Worm (Caenorhabditis elegans) whole organism, L1 larva: ENCODE results near the gene K02D10.1.

Experiments
- C04F5.9 ChIP-seq: sonication (generic microtip); optimal IDR thresholded peaks from 2 replicates; lab custom pipeline; 2016; ENCODE audit warnings: missing genetic modification characterization, missing compliant biosample characterization
- alr-1 ChIP-seq: fragments of 200-800 bp; sonication (Bioruptor generic); optimal IDR thresholded peaks from 2 replicates; lab custom pipeline; 2018; ENCODE audit warnings: borderline replicate concordance, mild to moderate bottlenecking, missing genetic modification characterization, missing compliant biosample characterization
- aly-2 ChIP-seq: fragments of 150-350 bp; optimal IDR thresholded peaks from 2 replicates; lab custom pipeline; 2014; ENCODE audit warnings: missing biosample characterization, missing genetic modification characterization
- ama-1 ChIP-seq: fragments of 150-350 bp; optimal IDR thresholded peaks from 2 replicates; lab custom pipeline; 2014
- blmp-1 ChIP-seq: fragments of 150-350 bp; optimal IDR thresholded peaks from 2 replicates; lab custom pipeline; 2014; ENCODE audit warnings: missing biosample characterization, missing genetic modification characterization
- ceh-88 ChIP-seq: fragments of 200-800 bp; sonication (Bioruptor generic); IDR thresholded peaks from 2 replicates; pipeline ENCODE4 v1.3.6; 2022; ENCODE audit warnings: missing genetic modification characterization, missing compliant biosample characterization
- ces-1 ChIP-seq: fragments of 150-350 bp; optimal IDR thresholded peaks from 2 replicates; lab custom pipeline; 2014; ENCODE audit warnings: missing biosample characterization, missing genetic modification reagents, missing genetic modification characterization
- dsc-1 ChIP-seq: sonication (generic microtip); optimal IDR thresholded peaks from 2 replicates; lab custom pipeline; 2016; ENCODE audit warnings: mild to moderate bottlenecking, missing genetic modification characterization, missing compliant biosample characterization
- efl-1 ChIP-seq, 4 experiments: fragments of 150-350 bp; optimal IDR thresholded peaks in 3 of 4; peaks in 1 of 4; 1 replicate in 1 of 4; 2 replicates in 3 of 4; lab custom pipeline; 2014; ENCODE audit warnings: missing biosample characterization in 2 of 4, missing genetic modification characterization in 2 of 4, missing genetic modification reagents in 2 of 4
- egl-13 ChIP-seq: sonication (generic microtip); optimal IDR thresholded peaks from 2 replicates; lab custom pipeline; 2016; ENCODE audit warnings: missing genotype, missing genetic modification reagents, missing genetic modification characterization, missing compliant biosample characterization
- egl-27 ChIP-seq, 2 experiments: fragments of 150-350 bp in 1 of 2; sonication (generic microtip); optimal IDR thresholded peaks; 3 replicates each; lab custom pipeline; 2017 to 2018; ENCODE audit warnings: missing biosample characterization in 2 of 2, missing genetic modification characterization in 2 of 2, missing genetic modification reagents in 2 of 2
- elt-2 ChIP-seq: sonication (generic microtip); optimal IDR thresholded peaks from 2 replicates; lab custom pipeline; 2016; ENCODE audit warnings: missing genetic modification characterization, mild to moderate bottlenecking, inconsistent platforms, missing compliant biosample characterization, missing genetic modification reagents
- elt-3 ChIP-seq, 6 experiments: fragments of 150-350 bp in 1 of 6; sonication (generic microtip); optimal IDR thresholded peaks; 2 replicates each; lab custom pipeline; 2017 to 2018; ENCODE audit warnings: missing biosample characterization in 6 of 6, missing genetic modification characterization in 6 of 6, inconsistent platforms in 1 of 6
- ets-5 ChIP-seq: fragments of 200-800 bp; sonication (Bioruptor generic); IDR thresholded peaks from 2 replicates; pipeline ENCODE4 v1.3.6; 2022; ENCODE audit warnings: missing genetic modification characterization, missing compliant biosample characterization
- fos-1 ChIP-seq: fragments of 150-350 bp; optimal IDR thresholded peaks from 2 replicates; lab custom pipeline; 2014; ENCODE audit warnings: missing biosample characterization, missing genetic modification characterization
- grh-1 ChIP-seq: fragments of 200-800 bp; sonication (Bioruptor generic); IDR thresholded peaks from 2 replicates; pipeline ENCODE4 v1.3.6; 2022; ENCODE audit warnings: missing genetic modification reagents, missing genetic modification characterization, missing compliant biosample characterization
- hpl-2 ChIP-seq: fragments of 150-350 bp; optimal IDR thresholded peaks from 2 replicates; lab custom pipeline; 2014; ENCODE audit warnings: missing biosample characterization, missing genetic modification reagents, missing genetic modification characterization
- isw-1 ChIP-seq: fragments of 200-800 bp; sonication (Bioruptor generic); IDR thresholded peaks from 2 replicates; pipeline ENCODE4 v1.3.6; 2022; ENCODE audit warnings: missing genetic modification characterization, missing compliant biosample characterization
- lin-14 ChIP-seq: fragments of 200-800 bp; sonication (Bioruptor generic); optimal IDR thresholded peaks from 2 replicates; lab custom pipeline; 2018; ENCODE audit warnings: mild to moderate bottlenecking, missing genetic modification characterization, moderate library complexity, missing compliant biosample characterization
- lin-15B ChIP-seq: fragments of 150-350 bp; sonication (generic microtip); optimal IDR thresholded peaks from 3 replicates; lab custom pipeline; 2014; ENCODE audit warnings: missing biosample characterization, missing genetic modification characterization
- lin-35 ChIP-seq, 2 experiments: fragments of 150-350 bp; optimal IDR thresholded peaks; 2 replicates each; lab custom pipeline; 2014; ENCODE audit warnings: missing biosample characterization in 2 of 2, missing genetic modification characterization in 2 of 2, missing genetic modification reagents in 2 of 2
- lsy-2 ChIP-seq, 2 experiments: fragments of 150-350 bp; optimal IDR thresholded peaks; 2 replicates each; lab custom pipeline; 2014; ENCODE audit warnings: missing biosample characterization in 2 of 2, missing genetic modification characterization in 2 of 2
- mef-2 ChIP-seq: fragments of 150-350 bp; optimal IDR thresholded peaks from 2 replicates; lab custom pipeline; 2014; ENCODE audit warnings: missing biosample characterization, missing genetic modification characterization
- nhr-11 ChIP-seq: fragments of 150-350 bp; optimal IDR thresholded peaks from 2 replicates; lab custom pipeline; 2014; ENCODE audit warnings: missing biosample characterization, missing genetic modification characterization
- nhr-12 ChIP-seq: sonication (generic microtip); optimal IDR thresholded peaks from 2 replicates; lab custom pipeline; 2017; ENCODE audit warnings: missing biosample characterization, missing genetic modification characterization
- nhr-19 ChIP-seq: fragments of 200-800 bp; sonication (Bioruptor generic); conservative IDR thresholded peaks from 2 replicates; pipeline ENCODE4 v1.3.6; 2022; ENCODE audit warnings: missing genetic modification characterization, missing compliant biosample characterization
- nhr-20 ChIP-seq: sonication (generic microtip); optimal IDR thresholded peaks from 2 replicates; lab custom pipeline; 2016; ENCODE audit warnings: mild to moderate bottlenecking, missing genetic modification characterization, missing compliant biosample characterization
- nhr-28 ChIP-seq: fragments of 150-350 bp; optimal IDR thresholded peaks from 2 replicates; lab custom pipeline; 2014; ENCODE audit warnings: missing biosample characterization, missing genetic modification characterization
- nhr-47 ChIP-seq: sonication (generic microtip); optimal IDR thresholded peaks from 2 replicates; lab custom pipeline; 2016; ENCODE audit warnings: mild to moderate bottlenecking, missing genetic modification characterization, moderate library complexity, missing compliant biosample characterization
- nhr-84 ChIP-seq: sonication (generic microtip); optimal IDR thresholded peaks from 2 replicates; lab custom pipeline; 2017; ENCODE audit warnings: missing biosample characterization, missing genetic modification characterization
- nhr-90 ChIP-seq: sonication (generic microtip); optimal IDR thresholded peaks from 2 replicates; lab custom pipeline; 2016; ENCODE audit warnings: mild to moderate bottlenecking, missing genetic modification characterization, missing compliant biosample characterization; ENCODE audit not compliant: poor library complexity
- pag-3 ChIP-seq: sonication (generic microtip); optimal IDR thresholded peaks from 2 replicates; lab custom pipeline; 2017; ENCODE audit warnings: missing genetic modification characterization, mild to moderate bottlenecking, missing compliant biosample characterization, antibody characterized with exemption, borderline replicate concordance; ENCODE audit not compliant: insufficient read depth
- pax-3 ChIP-seq: fragments of 200-800 bp; sonication (Bioruptor generic); optimal IDR thresholded peaks from 2 replicates; lab custom pipeline; 2018; ENCODE audit warnings: mild to moderate bottlenecking, missing genetic modification characterization, moderate library complexity, missing compliant biosample characterization
- rnt-1 ChIP-seq: sonication (generic microtip); optimal IDR thresholded peaks from 2 replicates; lab custom pipeline; 2016; ENCODE audit warnings: mild to moderate bottlenecking, missing genetic modification characterization, moderate library complexity, missing compliant biosample characterization
- skn-1 ChIP-seq: fragments of 150-350 bp; optimal IDR thresholded peaks from 2 replicates; lab custom pipeline; 2014; ENCODE audit warnings: missing biosample characterization, missing genetic modification characterization
- snpc-4 ChIP-seq: fragments of 150-350 bp; optimal IDR thresholded peaks from 2 replicates; lab custom pipeline; 2014; ENCODE audit warnings: missing biosample characterization, missing genetic modification characterization
- snu-23 ChIP-seq: sonication (generic microtip); optimal IDR thresholded peaks from 2 replicates; lab custom pipeline; 2016; ENCODE audit warnings: missing genetic modification characterization, missing compliant biosample characterization
- sox-4 ChIP-seq: sonication (generic microtip); optimal IDR thresholded peaks from 2 replicates; lab custom pipeline; 2016; ENCODE audit warnings: missing genetic modification characterization, missing compliant biosample characterization
- sptf-1 ChIP-seq: fragments of 150-350 bp; optimal IDR thresholded peaks from 2 replicates; lab custom pipeline; 2014; ENCODE audit warnings: missing biosample characterization, missing genetic modification characterization
- swsn-7 ChIP-seq: sonication (generic microtip); optimal IDR thresholded peaks from 2 replicates; lab custom pipeline; 2016; ENCODE audit warnings: missing genetic modification characterization, missing compliant biosample characterization
- tbx-2 ChIP-seq: sonication (generic microtip); optimal IDR thresholded peaks from 2 replicates; lab custom pipeline; 2016; ENCODE audit warnings: missing genetic modification characterization, missing compliant biosample characterization
- tlp-1 ChIP-seq: fragments of 150-350 bp; optimal IDR thresholded peaks from 2 replicates; lab custom pipeline; 2014; ENCODE audit warnings: missing biosample characterization, missing genetic modification characterization
- unc-130 ChIP-seq: fragments of 150-350 bp; optimal IDR thresholded peaks from 2 replicates; lab custom pipeline; 2017; ENCODE audit warnings: missing biosample characterization, missing genetic modification characterization, inconsistent platforms
- unc-62 ChIP-seq: fragments of 150-350 bp; optimal IDR thresholded peaks from 2 replicates; lab custom pipeline; 2014; ENCODE audit warnings: missing biosample characterization, missing genetic modification reagents, missing genetic modification characterization
- vab-15 ChIP-seq: sonication (generic microtip); optimal IDR thresholded peaks from 2 replicates; lab custom pipeline; 2017; ENCODE audit warnings: missing genotype, mild to moderate bottlenecking, missing genetic modification characterization, missing compliant biosample characterization
- xbp-1 ChIP-seq: sonication (generic microtip); optimal IDR thresholded peaks from 2 replicates; lab custom pipeline; 2016; ENCODE audit warnings: missing genetic modification characterization, missing compliant biosample characterization
- zag-1 ChIP-seq: fragments of 150-350 bp; optimal IDR thresholded peaks from 2 replicates; lab custom pipeline; 2014; ENCODE audit warnings: missing biosample characterization, missing genetic modification characterization
- zip-4 ChIP-seq: fragments of 200-800 bp; sonication (Bioruptor generic); optimal IDR thresholded peaks from 2 replicates; lab custom pipeline; 2018; ENCODE audit warnings: mild to moderate bottlenecking, missing genetic modification characterization, moderate library complexity, missing compliant biosample characterization

K02D10.1 gene

ce11 chrIII:8772428-8773027, 3.2 kb downstream of the K02D10.1 start (continued):
- peak; percentile 55 for TF ChIP-seq lin-14 (GFP tag; lab: Kevin White, UChicago)
- TF ChIP-seq lin-35 (GFP tag; optimal IDR thresholded peaks at IDR 0.05; lab: Kevin White, UChicago), result peak in 1 of 2 experiments; percentile 2
- no peak for TF ChIP-seq nhr-20 (tag; lab: Kevin White, UChicago)
- no peak for TF ChIP-seq sptf-1 (tag; lab: Kevin White, UChicago)
- TF ChIP-seq nhr-47, result no peak
- TF ChIP-seq nhr-19, result no peak
- TF ChIP-seq nhr-84 (tag; lab: Kevin White, UChicago), result no peak
- TF ChIP-seq nhr-12 (tag; lab: Kevin White, UChicago), result no peak
- TF ChIP-seq vab-15, result no peak
- TF ChIP-seq pag-3 (tag; lab: Kevin White, UChicago), result no peak
- no peak for TF ChIP-seq egl-13 (tag; lab: Kevin White, UChicago)
- no peak for TF ChIP-seq nhr-11
- no peak for TF ChIP-seq isw-1 (GFP tag; lab: Robert Waterston, UW)
- no peak for TF ChIP-seq tbx-2 (tag; lab: Kevin White, UChicago)
- TF ChIP-seq hpl-2 (GFP tag; lab: Kevin White, UChicago), result no peak
- TF ChIP-seq ets-5 (GFP tag; lab: Robert Waterston, UW), result no peak
- no peak for TF ChIP-seq xbp-1 (tag; lab: Kevin White, UChicago)
- no peak for TF ChIP-seq egl-27 (tag; optimal IDR thresholded peaks at IDR 0.05; lab: Kevin White, UChicago)
- TF ChIP-seq aly-2 (tag; lab: Kevin White, UChicago), result no peak
- TF ChIP-seq nhr-28 (tag; lab: Kevin White, UChicago), result no peak
- TF ChIP-seq ceh-88 (GFP tag; lab: Robert Waterston, UW), result no peak
- peak; percentile 30 for TF ChIP-seq zip-4 (GFP tag; lab: Kevin White, UChicago)
- no peak for TF ChIP-seq skn-1 (tag; lab: Kevin White, UChicago)
- TF ChIP-seq mef-2, result no peak
- peak; percentile 2 for TF ChIP-seq pax-3
- TF ChIP-seq grh-1 (GFP tag; lab: Robert Waterston, UW), result no peak
- TF ChIP-seq nhr-90, result no peak
- TF ChIP-seq sox-4 (tag; lab: Kevin White, UChicago), result no peak
- no peak for TF ChIP-seq elt-3 (tag; optimal IDR thresholded peaks at IDR 0.05; lab: Kevin White, UChicago)
- TF ChIP-seq fos-1 (tag; lab: Kevin White, UChicago), result no peak
- TF ChIP-seq ces-1 (GFP tag; lab: Kevin White, UChicago), result no peak
- no peak for TF ChIP-seq elt-2 (tag; lab: Kevin White, UChicago)
- no peak for TF ChIP-seq tlp-1 (tag; lab: Kevin White, UChicago)
- TF ChIP-seq ama-1, result no peak
- TF ChIP-seq swsn-7 (tag; lab: Kevin White, UChicago), result no peak
- TF ChIP-seq rnt-1 (tag; lab: Kevin White, UChicago), result no peak
- TF ChIP-seq snpc-4 (tag; lab: Kevin White, UChicago), result no peak
- TF ChIP-seq efl-1 (optimal IDR thresholded peaks at IDR 0.05; lab: Kevin White, UChicago), result peak in 1 of 2 experiments; percentile 8
- no peak for TF ChIP-seq efl-1 (GFP tag; optimal IDR thresholded peaks at IDR 0.05 in 1 of 2; lab: Kevin White, UChicago)
- TF ChIP-seq zag-1 (tag; lab: Kevin White, UChicago), result no peak
- TF ChIP-seq dsc-1 (tag; lab: Kevin White, UChicago), result peak; percentile 5
- no peak for TF ChIP-seq lin-15B (tag; lab: Kevin White, UChicago)
- no peak for TF ChIP-seq snu-23 (GFP tag; lab: Kevin White, UChicago)
- TF ChIP-seq alr-1 (tag; lab: Kevin White, UChicago), result no peak
- TF ChIP-seq lsy-2 (tag; optimal IDR thresholded peaks at IDR 0.05; lab: Kevin White, UChicago), result no peak
- TF ChIP-seq unc-130 (tag; lab: Kevin White, UChicago), result no peak
- TF ChIP-seq unc-62 (GFP tag; lab: Kevin White, UChicago), result no peak
- TF ChIP-seq C04F5.9 (tag; lab: Kevin White, UChicago), result no peak
- peak; percentile 84 for TF ChIP-seq blmp-1 (tag; lab: Kevin White, UChicago)
